Worm (Caenorhabditis elegans): ENCODE data around the gene Y110A2AL.9.

DNA sequence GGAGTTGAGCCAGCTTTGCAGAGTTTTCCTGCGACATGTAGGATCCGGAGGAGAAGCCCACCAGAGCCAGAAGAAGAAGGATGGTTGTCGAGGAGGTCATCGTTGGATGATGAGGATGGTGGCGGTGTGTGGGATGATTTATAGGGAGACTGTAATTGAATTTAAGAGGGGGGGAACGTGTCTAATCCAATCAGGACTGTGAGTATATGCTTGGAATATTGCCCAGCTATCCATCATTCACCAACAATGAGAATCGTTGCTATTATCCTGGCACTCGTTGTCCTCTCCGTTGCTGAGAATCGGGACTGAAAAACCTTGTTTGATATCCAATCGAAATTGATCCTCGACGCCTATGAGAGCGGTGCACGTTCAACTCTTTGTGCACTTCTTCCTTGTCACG is 40.4 kb downstream of the Y110A2AL.9 start, which contains the start of gene K12H6.5:
- TF ChIP-seq tab-1 (GFP tag; IDR thresholded peaks at IDR 0.05) (no peak), med-1 (GFP tag; optimal IDR thresholded peaks at IDR 0.05; ENCODE audit: insufficient read depth) (no peak)
